Fruit fly (Drosophila melanogaster): ENCODE data around the gene CG10026.

The CG10026 gene

dm6 chr2L:19444734-19445140, 9.3 kb upstream of the CG10026 start, which contains the start of gene Hs2st (continued):
- peak; percentile 93 for TF ChIP-seq CG12391 (tag; optimal IDR thresholded peaks at IDR 0.05)
- TF ChIP-seq ara (GFP tag; IDR thresholded peaks at IDR 0.05) = peak; percentile 86
- TF ChIP-seq her (GFP tag; optimal IDR thresholded peaks at IDR 0.05) = peak; percentile 86
- TF ChIP-seq H2.0 (GFP tag; IDR thresholded peaks at IDR 0.05) = peak; percentile 90
- peak; percentile 34 to 86 for TF ChIP-seq bsh (GFP tag; optimal IDR thresholded peaks at IDR 0.05)
- no peak for TF ChIP-seq CG34224 (GFP tag; IDR thresholded peaks at IDR 0.05; ENCODE audit: partially characterized antibody)
- TF ChIP-seq Oli (tag; optimal IDR thresholded peaks at IDR 0.05) = peak; percentile 85
- peak; percentile 87 for TF ChIP-seq YL-1 (GFP tag; optimal IDR thresholded peaks at IDR 0.05)
- TF ChIP-seq lov (optimal IDR thresholded peaks at IDR 0.05) = no peak
- TF ChIP-seq lov (GFP tag; IDR thresholded peaks at IDR 0.05) = peak; percentile 77
- TF ChIP-seq CG16815 (GFP tag; optimal IDR thresholded peaks at IDR 0.05) = peak; percentile 94
- peak; percentile 47 for TF ChIP-seq CG12071 (GFP tag; optimal IDR thresholded peaks at IDR 0.05)
- TF ChIP-seq CG31365 (tag; optimal IDR thresholded peaks at IDR 0.05) = peak; percentile 66
- peak in 1 of 2 experiments; percentile 1 for TF ChIP-seq Trl (optimal IDR thresholded peaks at IDR 0.05)
- peak; percentile 96 for TF ChIP-seq Trl (GFP tag; optimal IDR thresholded peaks at IDR 0.05)
- TF ChIP-seq Hr39 (optimal IDR thresholded peaks at IDR 0.05) = no peak
- TF ChIP-seq az2 (GFP tag; optimal IDR thresholded peaks at IDR 0.05) = peak; percentile 94
- TF ChIP-seq Oaz (GFP tag; IDR thresholded peaks at IDR 0.05) = peak; percentile 87
- TF ChIP-seq Fer2 (tag; optimal IDR thresholded peaks at IDR 0.05) = peak; percentile 85
- peak; percentile 94 for TF ChIP-seq gem (tag; optimal IDR thresholded peaks at IDR 0.05)
- TF ChIP-seq CG11085 (GFP tag; IDR thresholded peaks at IDR 0.05) = peak; percentile 92
- TF ChIP-seq cwo (GFP tag; optimal IDR thresholded peaks at IDR 0.05) = peak; percentile 75
- no peak for TF ChIP-seq mld (GFP tag; IDR thresholded peaks at IDR 0.05; ENCODE audit: partially characterized antibody)
- peak; percentile 93 for TF ChIP-seq CG17829 (tag; optimal IDR thresholded peaks at IDR 0.05)
- peak; percentile 92 for TF ChIP-seq CG2712 (tag; optimal IDR thresholded peaks at IDR 0.05)
- TF ChIP-seq run (tag; optimal IDR thresholded peaks at IDR 0.05) = peak; percentile 19
- peak; percentile 86 for TF ChIP-seq twi (tag; optimal IDR thresholded peaks at IDR 0.05)
- TF ChIP-seq Opbp (GFP tag; IDR thresholded peaks at IDR 0.05; ENCODE audit: partially characterized antibody) = 0 out of 3 replicates have a peak, but pooled peaks have one; percentile 53
- peak; percentile 86 for TF ChIP-seq HLH3B (GFP tag; IDR thresholded peaks at IDR 0.05)
- TF ChIP-seq pan (optimal IDR thresholded peaks at IDR 0.05) = no peak
- peak in 1 of 2 experiments; percentile 93 for TF ChIP-seq pan (GFP tag; optimal IDR thresholded peaks at IDR 0.05 in 1 of 2, IDR thresholded peaks at IDR 0.05 in 1 of 2)
- peak; percentile 86 for TF ChIP-seq ttk (GFP tag; IDR thresholded peaks at IDR 0.05)
- TF ChIP-seq emc (GFP tag; optimal IDR thresholded peaks at IDR 0.05) = peak; percentile 84
- TF ChIP-seq CG6683 (GFP tag; optimal IDR thresholded peaks at IDR 0.05) = peak; percentile 68
- TF ChIP-seq CG7745 (tag; optimal IDR thresholded peaks at IDR 0.05) = no peak
- peak; percentile 90 for TF ChIP-seq E2f1 (GFP tag; IDR thresholded peaks at IDR 0.05)
- peak; percentile 96 for TF ChIP-seq Max (GFP tag; optimal IDR thresholded peaks at IDR 0.05)
- TF ChIP-seq mirr (GFP tag; optimal IDR thresholded peaks at IDR 0.05) = peak; percentile 79
- peak; percentile 90 for TF ChIP-seq zen (tag; optimal IDR thresholded peaks at IDR 0.05)
- TF ChIP-seq gro (GFP tag; optimal IDR thresholded peaks at IDR 0.05) = peak; percentile 96
- TF ChIP-seq CG10462 (GFP tag; optimal IDR thresholded peaks at IDR 0.05) = peak; percentile 89
- peak; percentile 97 for TF ChIP-seq shn (GFP tag; optimal IDR thresholded peaks at IDR 0.05)
- TF ChIP-seq nerfin-1 (tag; optimal IDR thresholded peaks at IDR 0.05) = peak; percentile 98
- peak; percentile 91 for TF ChIP-seq CG18599 (GFP tag; optimal IDR thresholded peaks at IDR 0.05)
- TF ChIP-seq CG12155 (GFP tag; optimal IDR thresholded peaks at IDR 0.05) = peak; percentile 95
- TF ChIP-seq jumu (GFP tag; optimal IDR thresholded peaks at IDR 0.05) = peak; percentile 97
- peak; percentile 59 for TF ChIP-seq ac (GFP tag; optimal IDR thresholded peaks at IDR 0.05)
- peak; percentile 83 for TF ChIP-seq Dek (tag; optimal IDR thresholded peaks at IDR 0.05)
- peak; percentile 89 for TF ChIP-seq bigmax (GFP tag; optimal IDR thresholded peaks at IDR 0.05)
- peak; percentile 68 for TF ChIP-seq BEAF-32 (GFP tag; optimal IDR thresholded peaks at IDR 0.05)
- peak; percentile 82 for TF ChIP-seq CG17385 (GFP tag; optimal IDR thresholded peaks at IDR 0.05)
